Fruit fly (Drosophila melanogaster) whole organism, embryonic: ENCODE results near the gene CG13457.

Source experiments
- ATbp ChIP-seq: fragments of 200-800 bp; sonication (Bioruptor generic); optimal IDR thresholded peaks from 2 replicates; lab custom pipeline; 2017; ENCODE audit warnings: missing biosample characterization, mild to moderate bottlenecking, missing genetic modification characterization, missing genetic modification reagents
- Adf1 ChIP-seq: fragments of 200-800 bp; sonication (Bioruptor generic); IDR thresholded peaks from 2 replicates; pipeline ENCODE4 v1.3.6; 2022; ENCODE audit warnings: missing biosample characterization, missing genetic modification characterization
- Aef1 ChIP-seq: fragments of 200-800 bp; sonication (Bioruptor generic); IDR thresholded peaks from 3 replicates; pipeline ENCODE4 v1.3.6; 2022; ENCODE audit warnings: missing biosample characterization, missing genetic modification characterization
- Atf6 ChIP-seq: fragments of 200-800 bp; sonication (Bioruptor generic); IDR thresholded peaks from 2 replicates; pipeline ENCODE4 v1.3.6; 2022; ENCODE audit warnings: missing biosample characterization, missing genetic modification characterization
- B-H1 ChIP-seq: fragments of 200-800 bp; sonication (Bioruptor generic); IDR thresholded peaks from 3 replicates; pipeline ENCODE4 v1.3.6; 2022; ENCODE audit warnings: missing biosample characterization, missing genetic modification characterization
- Bdp1 ChIP-seq: fragments of 200-800 bp; sonication (Bioruptor generic); optimal IDR thresholded peaks from 3 replicates; lab custom pipeline; 2016; ENCODE audit warnings: missing biosample characterization, missing genetic modification characterization
- CG10654 ChIP-seq: fragments of 200-800 bp; sonication (Bioruptor generic); optimal IDR thresholded peaks from 2 replicates; lab custom pipeline; 2016; ENCODE audit warnings: missing biosample characterization, missing genetic modification characterization
- CG11085 ChIP-seq: fragments of 200-800 bp; sonication (Bioruptor generic); IDR thresholded peaks from 2 replicates; pipeline ENCODE4 v1.3.6; 2022; ENCODE audit warnings: missing biosample characterization, missing genetic modification characterization
- CG11093 ChIP-seq: fragments of 200-800 bp; sonication (Bioruptor generic); IDR thresholded peaks from 3 replicates; pipeline ENCODE4 v1.3.6; 2022; ENCODE audit warnings: missing biosample characterization, missing genetic modification characterization
- CG11247 ChIP-seq: fragments of 200-800 bp; sonication (Bioruptor generic); IDR thresholded peaks from 2 replicates; pipeline ENCODE4 v1.3.6; 2022; ENCODE audit warnings: missing biosample characterization, missing genetic modification characterization
- CG13624 ChIP-seq: fragments of 200-800 bp; sonication (Bioruptor generic); optimal IDR thresholded peaks from 2 replicates; lab custom pipeline; 2016; ENCODE audit warnings: missing biosample characterization, missing genetic modification characterization
- CG14965 ChIP-seq: fragments of 200-800 bp; sonication (Bioruptor generic); optimal IDR thresholded peaks from 2 replicates; lab custom pipeline; 2016; ENCODE audit warnings: missing biosample characterization, missing genetic modification characterization, borderline replicate concordance
- CG15696 ChIP-seq: fragments of 200-800 bp; sonication (Bioruptor generic); optimal IDR thresholded peaks from 2 replicates; lab custom pipeline; 2019; ENCODE audit warnings: missing biosample characterization, mild to moderate bottlenecking, missing genetic modification characterization, moderate library complexity
- CG16815 ChIP-seq: fragments of 200-800 bp; sonication (Bioruptor generic); optimal IDR thresholded peaks from 3 replicates; lab custom pipeline; 2017; ENCODE audit warnings: missing biosample characterization, mild to moderate bottlenecking, missing genetic modification characterization
- CG32532 ChIP-seq: fragments of 200-800 bp; sonication (Bioruptor generic); IDR thresholded peaks from 2 replicates; pipeline ENCODE4 v1.3.6; 2022; ENCODE audit warnings: missing biosample characterization, missing genetic modification characterization
- CG3407 ChIP-seq: fragments of 200-800 bp; sonication (Bioruptor generic); optimal IDR thresholded peaks from 2 replicates; lab custom pipeline; 2018; ENCODE audit warnings: missing biosample characterization, mild to moderate bottlenecking, missing genetic modification characterization
- CG3847 ChIP-seq: fragments of 200-800 bp; sonication (Bioruptor generic); IDR thresholded peaks from 2 replicates; pipeline ENCODE4 v1.3.6; 2022; ENCODE audit warnings: missing biosample characterization, missing genetic modification characterization
- CG4282 ChIP-seq: fragments of 200-800 bp; sonication (Bioruptor generic); optimal IDR thresholded peaks from 2 replicates; lab custom pipeline; 2016; ENCODE audit warnings: missing biosample characterization, missing genetic modification characterization
- CG4424 ChIP-seq: fragments of 200-800 bp; sonication (Bioruptor generic); optimal IDR thresholded peaks from 3 replicates; lab custom pipeline; 2016; ENCODE audit warnings: missing biosample characterization, missing genetic modification characterization
- CG7745 ChIP-seq: fragments of 200-800 bp; sonication (Bioruptor generic); optimal IDR thresholded peaks from 2 replicates; lab custom pipeline; 2018; ENCODE audit warnings: missing biosample characterization, mild to moderate bottlenecking, missing genetic modification characterization, moderate library complexity
- CG7987 ChIP-seq: fragments of 200-800 bp; sonication (Bioruptor generic); optimal IDR thresholded peaks from 2 replicates; lab custom pipeline; 2018; ENCODE audit warnings: missing biosample characterization, mild to moderate bottlenecking, missing genetic modification characterization, moderate library complexity
- CG8944 ChIP-seq: fragments of 200-800 bp; sonication (Bioruptor generic); optimal IDR thresholded peaks from 3 replicates; lab custom pipeline; 2016; ENCODE audit warnings: missing biosample characterization, missing genetic modification characterization
- CG9609 ChIP-seq: fragments of 200-800 bp; sonication (Bioruptor generic); optimal IDR thresholded peaks from 3 replicates; lab custom pipeline; 2016; ENCODE audit warnings: missing biosample characterization, missing genetic modification characterization
- Dip2 ChIP-seq: fragments of 200-800 bp; sonication (Bioruptor generic); IDR thresholded peaks from 2 replicates; pipeline ENCODE4 v1.3.6; 2022; ENCODE audit warnings: missing biosample characterization, missing genetic modification characterization
- H2.0 ChIP-seq: fragments of 200-800 bp; sonication (Bioruptor generic); IDR thresholded peaks from 2 replicates; pipeline ENCODE4 v1.3.6; 2022; ENCODE audit warnings: missing biosample characterization, missing genetic modification characterization
- HLH54F ChIP-seq: fragments of 200-800 bp; sonication (Bioruptor generic); optimal IDR thresholded peaks from 3 replicates; lab custom pipeline; 2016; ENCODE audit warnings: missing biosample characterization, missing genetic modification characterization
- Hr3 ChIP-seq: fragments of 200-800 bp; sonication (Bioruptor generic); optimal IDR thresholded peaks from 3 replicates; lab custom pipeline; 2016; ENCODE audit warnings: missing biosample characterization, missing genetic modification characterization
- Hr39 ChIP-seq: fragments of >200 bp; optimal IDR thresholded peaks from 2 replicates; lab custom pipeline; 2017
- Lhr ChIP-seq: fragments of 200-800 bp; sonication (Bioruptor generic); optimal IDR thresholded peaks from 3 replicates; lab custom pipeline; 2017; ENCODE audit warnings: mild to moderate bottlenecking, missing biosample characterization, missing genetic modification reagents, missing genetic modification characterization
- Myb ChIP-seq: fragments of 200-800 bp; sonication (Bioruptor generic); optimal IDR thresholded peaks from 2 replicates; lab custom pipeline; 2016; ENCODE audit warnings: missing biosample characterization, missing genetic modification characterization
- Nf-YC ChIP-seq: fragments of 200-800 bp; optimal IDR thresholded peaks from 3 replicates; lab custom pipeline; 2019; ENCODE audit warnings: missing biosample characterization, mild to moderate bottlenecking, missing genetic modification characterization, moderate library complexity
- NfI ChIP-seq: fragments of 200-800 bp; sonication (Bioruptor generic); optimal IDR thresholded peaks from 3 replicates; lab custom pipeline; 2018; ENCODE audit warnings: missing biosample characterization, mild to moderate bottlenecking, missing genetic modification characterization, moderate library complexity
- Ptx1 ChIP-seq: fragments of 200-800 bp; sonication (Bioruptor generic); IDR thresholded peaks from 2 replicates; pipeline ENCODE4 v1.3.6; 2022; ENCODE audit warnings: missing biosample characterization, missing genetic modification characterization
- Sox100B ChIP-seq: fragments of 200-800 bp; sonication (Bioruptor generic); optimal IDR thresholded peaks from 3 replicates; lab custom pipeline; 2018; ENCODE audit warnings: missing biosample characterization, mild to moderate bottlenecking, missing genetic modification characterization
- Sry-δ ChIP-seq: fragments of 200-800 bp; sonication (Bioruptor generic); optimal IDR thresholded peaks from 2 replicates; lab custom pipeline; 2016; ENCODE audit warnings: missing biosample characterization, missing genetic modification characterization
- TFAM ChIP-seq: fragments of 200-800 bp; sonication (Bioruptor generic); optimal IDR thresholded peaks from 2 replicates; lab custom pipeline; 2017; ENCODE audit warnings: missing biosample characterization, missing genetic modification characterization, inconsistent platforms
- cas ChIP-seq: fragments of 200-800 bp; sonication (Bioruptor generic); IDR thresholded peaks from 2 replicates; pipeline ENCODE4 v1.3.6; 2022; ENCODE audit warnings: missing biosample characterization, missing genetic modification characterization
- fd64A ChIP-seq: fragments of 200-800 bp; sonication (Bioruptor generic); optimal IDR thresholded peaks from 3 replicates; lab custom pipeline; 2018; ENCODE audit warnings: missing biosample characterization, mild to moderate bottlenecking, missing genetic modification characterization
- fru ChIP-seq: fragments of >200 bp; optimal IDR thresholded peaks from 2 replicates; lab custom pipeline; 2017
- ham ChIP-seq: fragments of 200-800 bp; sonication (Bioruptor generic); IDR thresholded peaks from 2 replicates; pipeline ENCODE4 v1.3.6; 2022; ENCODE audit warnings: missing biosample characterization, missing genetic modification characterization
- kay ChIP-seq: fragments of 200-800 bp; sonication (Bioruptor generic); optimal IDR thresholded peaks from 2 replicates; lab custom pipeline; 2016; ENCODE audit warnings: missing biosample characterization, missing genetic modification characterization
- lbe ChIP-seq: fragments of 200-800 bp; sonication (Bioruptor generic); optimal IDR thresholded peaks from 2 replicates; lab custom pipeline; 2016; ENCODE audit warnings: missing biosample characterization, mild to moderate bottlenecking, missing genetic modification characterization
- mld ChIP-seq: fragments of 200-800 bp; sonication (Bioruptor generic); IDR thresholded peaks from 3 replicates; pipeline ENCODE4 v1.3.6; 2022; ENCODE audit warnings: missing biosample characterization, missing genetic modification characterization; ENCODE audit not compliant: partially characterized antibody
- nmo ChIP-seq: fragments of 200-800 bp; sonication (Bioruptor generic); optimal IDR thresholded peaks from 2 replicates; lab custom pipeline; 2018; ENCODE audit warnings: missing biosample characterization, mild to moderate bottlenecking, missing genetic modification characterization, moderate library complexity
- pita ChIP-seq: fragments of 200-800 bp; sonication (Bioruptor generic); optimal IDR thresholded peaks from 2 replicates; lab custom pipeline; 2017; ENCODE audit warnings: missing biosample characterization, mild to moderate bottlenecking, missing genetic modification characterization
- pnt ChIP-seq: fragments of 200-800 bp; sonication (Bioruptor generic); optimal IDR thresholded peaks from 3 replicates; lab custom pipeline; 2016; ENCODE audit warnings: missing biosample characterization, missing genetic modification characterization
- schlank ChIP-seq: fragments of 200-800 bp; sonication (Bioruptor generic); optimal IDR thresholded peaks from 2 replicates; lab custom pipeline; 2018; ENCODE audit warnings: missing biosample characterization, mild to moderate bottlenecking, missing genetic modification characterization
- sens ChIP-seq: fragments of 200-800 bp; sonication (Bioruptor generic); peaks from one replicate; lab custom pipeline; 2016; ENCODE audit warnings: missing biosample characterization, missing genetic modification characterization
- sens-2 ChIP-seq: fragments of 200-800 bp; sonication (Bioruptor generic); IDR thresholded peaks from 2 replicates; pipeline ENCODE4 v1.3.6; 2022; ENCODE audit warnings: missing biosample characterization, missing genetic modification characterization
- slou ChIP-seq: fragments of 200-800 bp; sonication (Bioruptor generic); optimal IDR thresholded peaks from 3 replicates; lab custom pipeline; 2016; ENCODE audit warnings: missing biosample characterization, missing genetic modification characterization
- sna ChIP-seq: fragments of 200-800 bp; sonication (Bioruptor generic); IDR thresholded peaks from 2 replicates; pipeline ENCODE4 v1.3.6; 2022; ENCODE audit warnings: missing biosample characterization, missing genetic modification characterization; ENCODE audit not compliant: partially characterized antibody
- ttk ChIP-seq: fragments of 200-800 bp; sonication (Bioruptor generic); IDR thresholded peaks from 2 replicates; pipeline ENCODE4 v2.1.2; 2022; ENCODE audit warnings: missing biosample characterization, missing genetic modification characterization
- twi ChIP-seq: fragments of 200-800 bp; optimal IDR thresholded peaks from 2 replicates; lab custom pipeline; 2019; ENCODE audit warnings: missing biosample characterization, mild to moderate bottlenecking, missing genetic modification characterization, moderate library complexity
- zen ChIP-seq: fragments of 200-800 bp; sonication (Bioruptor generic); optimal IDR thresholded peaks from 3 replicates; lab custom pipeline; 2018; ENCODE audit warnings: missing biosample characterization, mild to moderate bottlenecking, missing genetic modification characterization, moderate library complexity

Gene CG13457

DNA sequence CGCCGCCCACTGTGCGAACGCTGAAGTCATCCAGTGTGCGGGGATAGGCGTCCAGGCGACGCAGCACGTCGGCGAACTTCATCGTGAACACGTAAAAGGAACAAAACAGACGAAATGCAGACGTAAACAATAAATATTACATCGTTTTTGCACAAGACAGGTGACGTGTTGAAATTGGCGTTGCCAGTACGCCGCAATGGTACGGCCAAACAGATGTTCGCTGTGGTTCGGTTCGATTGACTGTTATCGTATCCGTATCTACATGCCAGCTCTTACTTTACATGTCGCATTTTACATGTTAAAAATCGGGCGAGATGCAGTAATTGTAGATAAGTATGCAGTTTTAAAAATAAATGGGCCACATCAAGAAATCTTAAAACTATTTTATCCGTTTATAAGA, 32.2 kb upstream of the CG13457 start, which contains the start of gene CG7011 (continued):
- TF ChIP-seq TFAM (GFP tag; lab: Kevin White, UChicago), result no peak
- peak; percentile 10 for TF ChIP-seq Myb (GFP tag; lab: Kevin White, UChicago)
- no peak for TF ChIP-seq CG11247 (GFP tag; lab: Robert Waterston, UW)
- TF ChIP-seq H2.0 (GFP tag; lab: Robert Waterston, UW), result no peak
- no peak for TF ChIP-seq slou (GFP tag; lab: Kevin White, UChicago)
- TF ChIP-seq CG32532, result no peak
- no peak for TF ChIP-seq ham (GFP tag; lab: Robert Waterston, UW)
- TF ChIP-seq Lhr (GFP tag; lab: Kevin White, UChicago), result peak; percentile 2
- no peak for TF ChIP-seq Hr39 (lab: Kevin White, UChicago)
- no peak for TF ChIP-seq CG13624 (GFP tag; lab: Kevin White, UChicago)
- TF ChIP-seq Adf1 (GFP tag; lab: Robert Waterston, UW), result no peak
- no peak for TF ChIP-seq CG10654 (GFP tag; lab: Kevin White, UChicago)
- no peak for TF ChIP-seq nmo
- no peak for TF ChIP-seq sens-2
- no peak for TF ChIP-seq CG9609 (GFP tag; lab: Kevin White, UChicago)
- TF ChIP-seq CG7745, result no peak
- TF ChIP-seq Aef1 (GFP tag; lab: Robert Waterston, UW), result no peak
- TF ChIP-seq kay (GFP tag; lab: Kevin White, UChicago), result no peak
- TF ChIP-seq ATbp, result no peak
- no peak for TF ChIP-seq Ptx1 (GFP tag; lab: Robert Waterston, UW)
- no peak for TF ChIP-seq Atf6 (GFP tag; lab: Robert Waterston, UW)
- TF ChIP-seq Hr3 (GFP tag; lab: Kevin White, UChicago), result no peak
- no peak for TF ChIP-seq fd64A
- no peak for TF ChIP-seq CG3847 (GFP tag; lab: Robert Waterston, UW)
- no peak for TF ChIP-seq mld (GFP tag; lab: Robert Waterston, UW)
- TF ChIP-seq pita (GFP tag; lab: Kevin White, UChicago), result no peak
- TF ChIP-seq CG11093, result no peak
- TF ChIP-seq Bdp1 (GFP tag; lab: Kevin White, UChicago), result no peak
- TF ChIP-seq zen (tag; lab: Kevin White, UChicago), result no peak
- TF ChIP-seq CG4282 (GFP tag; lab: Kevin White, UChicago), result no peak
- TF ChIP-seq CG8944 (GFP tag; lab: Kevin White, UChicago), result no peak
- no peak for TF ChIP-seq Nf-YC (tag; lab: Kevin White, UChicago)
- TF ChIP-seq B-H1, result no peak
- no peak for TF ChIP-seq lbe
- TF ChIP-seq CG11085 (GFP tag; lab: Robert Waterston, UW), result no peak
- no peak for TF ChIP-seq fru (lab: Kevin White, UChicago)
- TF ChIP-seq schlank (tag; lab: Kevin White, UChicago), result no peak
- TF ChIP-seq HLH54F (GFP tag; lab: Kevin White, UChicago), result no peak
- no peak for TF ChIP-seq CG14965 (GFP tag; lab: Kevin White, UChicago)
- TF ChIP-seq sna (GFP tag; lab: Robert Waterston, UW), result peak; percentile 47
- no peak for TF ChIP-seq CG15696
- peak; percentile 43 for TF ChIP-seq Sry-δ (GFP tag; lab: Kevin White, UChicago)
- no peak for TF ChIP-seq pnt (GFP tag; lab: Kevin White, UChicago)
- no peak for TF ChIP-seq CG16815
- TF ChIP-seq Sox100B (GFP tag; lab: Kevin White, UChicago), result no peak
- TF ChIP-seq Dip2 (GFP tag; lab: Robert Waterston, UW), result no peak
- no peak for TF ChIP-seq NfI (GFP tag; lab: Kevin White, UChicago)
- no peak for TF ChIP-seq CG4424 (GFP tag; lab: Kevin White, UChicago)
- no peak for TF ChIP-seq CG7987 (GFP tag; lab: Kevin White, UChicago)
- TF ChIP-seq cas, result no peak
- TF ChIP-seq ttk, result no peak
- TF ChIP-seq CG3407 (GFP tag; lab: Kevin White, UChicago), result no peak
- TF ChIP-seq sens, result peak; percentile 23
- peak; percentile 6 for TF ChIP-seq twi (tag; lab: Kevin White, UChicago)
